Fruit fly (Drosophila melanogaster) whole organism: Measurements from ENCODE around the gene retinin.

ENCODE experiments used
- CG8478 ChIP-seq: fragments of >200 bp; optimal IDR thresholded peaks from 2 replicates; lab custom pipeline; 2018; ENCODE audit warnings: inconsistent platforms
- Dll ChIP-seq: fragments of >200 bp; optimal IDR thresholded peaks from 2 replicates; lab custom pipeline; 2017
- EcR ChIP-seq, 2 experiments: fragments of >200 bp; optimal IDR thresholded peaks; 2 replicates each; lab custom pipeline; 2017; ENCODE audit warnings: missing biosample characterization in 2 of 2, missing genetic modification characterization in 2 of 2, missing genetic modification reagents in 2 of 2
- pan ChIP-seq: fragments of >200 bp; optimal IDR thresholded peaks from 2 replicates; lab custom pipeline; 2017
- usp ChIP-seq: fragments of >200 bp; optimal IDR thresholded peaks from 2 replicates; lab custom pipeline; 2017; ENCODE audit warnings: missing biosample characterization, missing genetic modification characterization, mixed read lengths

dm6 chr3L:16339873-16340272, 8.1 kb downstream of the retinin start:
- TF ChIP-seq Dll (lab: Kevin White, UChicago) (no peak), pan (no peak), EcR (GFP tag; optimal IDR thresholded peaks at IDR 0.05; lab: Kevin White, UChicago) (no peak), usp (GFP tag; lab: Kevin White, UChicago) (no peak), CG8478 (lab: Kevin White, UChicago) (no peak)
